Fruit fly (Drosophila melanogaster) whole organism, pupa: Measurements from ENCODE around the gene mldr.
A peak's percentile ranks its signal among the peaks of the same experiment; 100 is the strongest.

Source experiments
- CG10348 ChIP-seq: fragments of 200-800 bp; sonication (Bioruptor generic); IDR thresholded peaks from 2 replicates; pipeline ENCODE4 v1.3.6; 2022; ENCODE audit warnings: missing biosample characterization, missing genetic modification characterization
- CG12605 ChIP-seq: fragments of 200-800 bp; sonication (Bioruptor generic); IDR thresholded peaks from 2 replicates; pipeline ENCODE4 v1.3.6; 2022; ENCODE audit warnings: missing biosample characterization, missing genetic modification characterization
- CG32121 ChIP-seq: fragments of 200-800 bp; sonication (Bioruptor generic); IDR thresholded peaks from 2 replicates; pipeline ENCODE4 v1.3.6; 2022; ENCODE audit warnings: missing biosample characterization, missing genetic modification characterization
- CG34367 ChIP-seq: fragments of 200-800 bp; sonication (Bioruptor generic); optimal IDR thresholded peaks from 2 replicates; lab custom pipeline; 2018; ENCODE audit warnings: missing biosample characterization, mild to moderate bottlenecking, missing genetic modification characterization
- CG4496 ChIP-seq: fragments of 200-800 bp; sonication (Bioruptor generic); IDR thresholded peaks from 3 replicates; pipeline ENCODE4 v1.3.6; 2022; ENCODE audit warnings: missing biosample characterization, missing genetic modification characterization
- D1 ChIP-seq: fragments of 200-800 bp; sonication (Bioruptor generic); optimal IDR thresholded peaks from 2 replicates; lab custom pipeline; 2018; ENCODE audit warnings: missing biosample characterization, mild to moderate bottlenecking, missing genetic modification characterization, moderate library complexity
- EcR ChIP-seq: fragments of 200-800 bp; sonication (Bioruptor generic); optimal IDR thresholded peaks from 3 replicates; lab custom pipeline; 2019; ENCODE audit warnings: missing biosample characterization, missing genetic modification characterization, mild to moderate bottlenecking, moderate library complexity, missing genetic modification reagents
- fd96Ca ChIP-seq: fragments of 200-800 bp; sonication (Bioruptor generic); IDR thresholded peaks from 3 replicates; pipeline ENCODE4 v1.3.6; 2022; ENCODE audit warnings: missing biosample characterization, missing genetic modification characterization

DNA sequence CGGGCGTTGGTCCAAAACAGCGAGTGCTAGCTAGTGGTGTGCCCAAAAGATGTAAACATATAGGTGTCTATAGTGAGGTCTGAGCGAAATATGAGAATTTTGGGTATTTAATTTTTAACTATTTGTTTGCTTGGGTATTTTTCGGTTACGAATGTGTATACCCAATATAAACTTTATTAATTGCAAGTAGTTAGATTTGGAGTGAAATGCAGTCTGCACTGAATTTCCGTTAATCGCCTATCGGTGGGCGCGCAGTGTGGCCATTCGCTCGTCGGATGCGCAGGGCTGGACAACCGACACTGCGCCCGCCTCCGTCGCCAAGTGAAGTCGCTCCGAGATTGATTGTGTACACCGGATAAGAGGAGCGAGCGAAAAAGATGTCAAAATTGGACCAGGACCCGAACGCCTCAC lies 4.0 kb downstream of the mldr start, which contains the start of the genes CG15891 and CG3815:
- TF ChIP-seq D1 (no peak), CG4496 (no peak), CG12605 (GFP tag; lab: Robert Waterston, UW) (no peak), fd96Ca (GFP tag; lab: Robert Waterston, UW) (peak; percentile 33; the same call in 1 of the 3 replicates), EcR (no peak), CG32121 (GFP tag; lab: Robert Waterston, UW) (no peak), CG10348 (GFP tag; lab: Robert Waterston, UW) (no peak), CG34367 (no peak)
